Worm (Caenorhabditis elegans): Measurements from ENCODE around the gene C16D9.3.

DNA sequence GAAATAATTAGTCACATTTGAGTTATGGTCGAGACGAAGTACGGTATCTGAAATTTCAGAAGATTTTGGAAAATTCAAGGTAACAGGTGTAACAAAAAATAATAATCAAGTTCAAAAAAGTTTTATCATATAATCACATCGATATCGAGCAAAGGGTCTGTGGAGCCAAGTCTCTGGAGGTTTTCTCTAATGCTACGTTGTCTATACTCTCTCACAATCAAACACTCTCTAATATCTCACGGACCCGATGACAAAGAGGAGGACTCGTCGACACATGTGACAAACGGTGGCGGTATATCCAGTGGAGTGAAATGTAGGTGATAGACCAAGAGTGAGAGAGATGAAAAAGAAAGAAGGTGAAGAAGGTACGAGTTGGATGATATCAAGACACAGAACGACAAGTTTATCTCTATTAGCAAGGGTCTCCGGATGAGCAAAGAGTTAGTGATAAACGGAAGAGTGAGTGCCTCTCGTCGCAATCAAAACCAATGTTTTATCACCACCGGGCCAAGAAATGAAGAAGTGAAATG lies 43.9 kb downstream of the C16D9.3 start, which contains the start of gene F20D6.10:
- TF ChIP-seq ZK546.5 (tag; optimal IDR thresholded peaks at IDR 0.05) (no peak), snpc-4 (tag; optimal IDR thresholded peaks at IDR 0.05) (no peak), pha-4 (tag; optimal IDR thresholded peaks at IDR 0.05) (no peak), nhr-11 (tag; optimal IDR thresholded peaks at IDR 0.05) (no peak), unc-62 (GFP tag; optimal IDR thresholded peaks at IDR 0.05) (no peak), nhr-25 (tag; optimal IDR thresholded peaks at IDR 0.05) (no peak), skn-1 (tag; optimal IDR thresholded peaks at IDR 0.05) (no peak), lin-39 (tag; optimal IDR thresholded peaks at IDR 0.05) (no peak)

Data from whole organism, L3 larva.